Worm (Caenorhabditis elegans) whole organism, L3 larva: ENCODE data around the gene him-17.

Source experiments
- egl-27 ChIP-seq: sonication (generic microtip); optimal IDR thresholded peaks from 4 replicates; lab custom pipeline; 2017; ENCODE audit warnings: missing biosample characterization, missing genetic modification reagents, missing genetic modification characterization
- fkh-10 ChIP-seq: sonication (generic microtip); optimal IDR thresholded peaks from 2 replicates; lab custom pipeline; 2017; ENCODE audit warnings: missing biosample characterization, missing genetic modification reagents, missing genetic modification characterization
- fkh-2 ChIP-seq: fragments of 150-350 bp; optimal IDR thresholded peaks from 2 replicates; lab custom pipeline; 2014; ENCODE audit warnings: missing biosample characterization, missing genetic modification reagents, missing genetic modification characterization
- lin-39 ChIP-seq: fragments of 150-350 bp; optimal IDR thresholded peaks from 2 replicates; lab custom pipeline; 2018; ENCODE audit warnings: missing biosample characterization, missing genetic modification reagents, missing genetic modification characterization
- nhr-12 ChIP-seq: fragments of 150-350 bp; optimal IDR thresholded peaks from 2 replicates; lab custom pipeline; 2014; ENCODE audit warnings: missing biosample characterization, missing genetic modification characterization
- pha-4 ChIP-seq: fragments of 150-350 bp; optimal IDR thresholded peaks from 2 replicates; lab custom pipeline; 2014; ENCODE audit warnings: missing biosample characterization, missing genetic modification reagents, missing genetic modification characterization
- pqm-1 ChIP-seq: fragments of 150-350 bp; optimal IDR thresholded peaks from 2 replicates; lab custom pipeline; 2017; ENCODE audit warnings: missing biosample characterization, missing genetic modification characterization, inconsistent platforms
- skn-1 ChIP-seq: fragments of 150-350 bp; optimal IDR thresholded peaks from 2 replicates; lab custom pipeline; 2014; ENCODE audit warnings: missing biosample characterization, missing genetic modification characterization
- snpc-4 ChIP-seq: fragments of 150-350 bp; optimal IDR thresholded peaks from 2 replicates; lab custom pipeline; 2014; ENCODE audit warnings: missing biosample characterization, missing genetic modification characterization

DNA sequence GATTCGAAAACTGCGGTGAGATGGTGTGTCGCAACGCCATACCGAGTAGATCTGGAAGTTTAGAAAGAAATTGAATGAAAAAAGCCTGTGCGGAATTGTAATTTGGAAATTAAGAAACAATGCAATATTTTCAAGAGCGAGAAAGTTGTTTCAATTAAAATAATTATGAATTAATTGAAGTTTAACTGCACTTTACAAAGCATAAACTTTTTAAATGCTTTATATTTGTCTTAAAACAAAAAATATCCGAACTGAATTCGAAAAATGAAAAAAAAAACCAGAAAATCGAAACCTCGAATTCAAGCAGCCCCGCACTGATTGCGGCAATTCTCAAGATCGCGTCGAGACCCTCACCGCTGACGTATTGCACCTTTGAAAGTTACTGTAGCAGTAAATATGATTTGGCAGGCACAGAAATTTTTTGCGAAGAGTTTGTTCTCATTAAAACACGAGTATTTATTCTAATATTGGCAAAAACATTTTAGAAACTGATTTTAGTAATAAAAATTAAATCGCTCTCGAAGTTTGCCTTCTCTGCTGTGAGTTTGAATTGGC lies 17.1 kb downstream of the him-17 start, which contains the start of gene sun-1:
- TF ChIP-seq fkh-10 (GFP tag; lab: Kevin White, UChicago): no peak
- TF ChIP-seq lin-39: no peak
- TF ChIP-seq snpc-4 (tag; lab: Kevin White, UChicago): no peak
- TF ChIP-seq pqm-1: no peak
- TF ChIP-seq pha-4 (tag; lab: Kevin White, UChicago): no peak
- TF ChIP-seq fkh-2: no peak
- no peak for TF ChIP-seq skn-1
- TF ChIP-seq nhr-12 (tag; lab: Kevin White, UChicago): no peak
- TF ChIP-seq egl-27 (tag; lab: Kevin White, UChicago): no peak
